Fruit fly (Drosophila melanogaster) whole organism, embryonic: ENCODE measurements around the gene CG14646.

ENCODE experiments used
- Adf1 ChIP-seq: fragments of 200-800 bp; sonication (Bioruptor generic); IDR thresholded peaks from 2 replicates; pipeline ENCODE4 v1.3.6; 2022; ENCODE audit warnings: missing biosample characterization, missing genetic modification characterization
- Aef1 ChIP-seq: fragments of 200-800 bp; sonication (Bioruptor generic); IDR thresholded peaks from 3 replicates; pipeline ENCODE4 v1.3.6; 2022; ENCODE audit warnings: missing biosample characterization, missing genetic modification characterization
- CG11695 ChIP-seq: fragments of 200-800 bp; sonication (Bioruptor generic); IDR thresholded peaks from 3 replicates; pipeline ENCODE4 v1.3.6; 2022; ENCODE audit warnings: missing biosample characterization, missing genetic modification characterization
- CG11696 ChIP-seq: fragments of 200-800 bp; sonication (Bioruptor generic); IDR thresholded peaks from 2 replicates; pipeline ENCODE4 v1.3.6; 2022; ENCODE audit warnings: missing biosample characterization, missing genetic modification characterization
- CG12299 ChIP-seq: fragments of 200-800 bp; sonication (Bioruptor generic); optimal IDR thresholded peaks from 2 replicates; lab custom pipeline; 2018; ENCODE audit warnings: missing biosample characterization, mild to moderate bottlenecking, missing genetic modification characterization
- CG13775 ChIP-seq: fragments of 200-800 bp; sonication (Bioruptor generic); optimal IDR thresholded peaks from 3 replicates; lab custom pipeline; 2017; ENCODE audit warnings: missing biosample characterization, mild to moderate bottlenecking, missing genetic modification characterization
- CG17385 ChIP-seq: fragments of 200-800 bp; sonication (Bioruptor generic); optimal IDR thresholded peaks from 3 replicates; lab custom pipeline; 2018; ENCODE audit warnings: missing biosample characterization, mild to moderate bottlenecking, missing genetic modification characterization
- CG17912 ChIP-seq: fragments of 200-800 bp; sonication (Bioruptor generic); optimal IDR thresholded peaks from 2 replicates; lab custom pipeline; 2018; ENCODE audit warnings: missing biosample characterization, mild to moderate bottlenecking, missing genetic modification characterization
- CG2202 ChIP-seq: fragments of 200-800 bp; sonication (Bioruptor generic); optimal IDR thresholded peaks from 2 replicates; lab custom pipeline; 2018; ENCODE audit warnings: missing biosample characterization, mild to moderate bottlenecking, missing genetic modification characterization
- CG3281 ChIP-seq: fragments of 200-800 bp; sonication (Bioruptor generic); optimal IDR thresholded peaks from 3 replicates; lab custom pipeline; 2017; ENCODE audit warnings: missing biosample characterization, mild to moderate bottlenecking, missing genetic modification characterization
- CG34224 ChIP-seq: fragments of 200-800 bp; sonication (Bioruptor generic); IDR thresholded peaks from 3 replicates; pipeline ENCODE4 v1.3.6; 2022; ENCODE audit warnings: missing biosample characterization, missing genetic modification characterization; ENCODE audit not compliant: partially characterized antibody
- CG4730 ChIP-seq: fragments of 200-800 bp; sonication (Bioruptor generic); IDR thresholded peaks from 2 replicates; pipeline ENCODE4 v1.3.6; 2022; ENCODE audit warnings: missing biosample characterization, missing genetic modification characterization
- CG6654 ChIP-seq: fragments of 200-800 bp; sonication (Bioruptor generic); optimal IDR thresholded peaks from 2 replicates; lab custom pipeline; 2017; ENCODE audit warnings: missing biosample characterization, mild to moderate bottlenecking, missing genetic modification characterization
- CG6854 ChIP-seq: fragments of 200-800 bp; sonication (Bioruptor generic); optimal IDR thresholded peaks from 3 replicates; lab custom pipeline; 2017; ENCODE audit warnings: missing biosample characterization, mild to moderate bottlenecking, missing genetic modification characterization
- CG8765 ChIP-seq: fragments of 200-800 bp; sonication (Bioruptor generic); IDR thresholded peaks from 2 replicates; pipeline ENCODE4 v1.3.6; 2022; ENCODE audit warnings: missing biosample characterization, missing genetic modification characterization
- CG9727 ChIP-seq: fragments of 200-800 bp; sonication (Bioruptor generic); optimal IDR thresholded peaks from 3 replicates; lab custom pipeline; 2017; ENCODE audit warnings: missing biosample characterization, mild to moderate bottlenecking, missing genetic modification characterization
- D ChIP-seq, 2 experiments: fragments of 200-800 bp in 1 of 2; fragments of >200 bp in 1 of 2; sonication (Bioruptor generic) in 1 of 2; optimal IDR thresholded peaks; 2 replicates in 1 of 2; 3 replicates in 1 of 2; lab custom pipeline; 2017; ENCODE audit warnings: mild to moderate bottlenecking in 1 of 2, missing biosample characterization in 1 of 2, missing genetic modification characterization in 1 of 2, missing genetic modification reagents in 1 of 2
- Dad ChIP-seq: fragments of 200-800 bp; sonication (Bioruptor generic); optimal IDR thresholded peaks from 3 replicates; lab custom pipeline; 2016; ENCODE audit warnings: missing biosample characterization, missing genetic modification characterization
- Drgx ChIP-seq: fragments of 200-800 bp; sonication (Bioruptor generic); IDR thresholded peaks from 2 replicates; pipeline ENCODE4 v1.3.6; 2022; ENCODE audit warnings: missing biosample characterization, missing genetic modification characterization
- GATAe ChIP-seq: fragments of 200-800 bp; sonication (Bioruptor generic); conservative IDR thresholded peaks from 2 replicates; pipeline ENCODE4 v1.3.6; 2022; ENCODE audit warnings: missing biosample characterization, missing genetic modification characterization
- H2.0 ChIP-seq: fragments of 200-800 bp; sonication (Bioruptor generic); IDR thresholded peaks from 2 replicates; pipeline ENCODE4 v1.3.6; 2022; ENCODE audit warnings: missing biosample characterization, missing genetic modification characterization
- HLH4C ChIP-seq: fragments of 200-800 bp; sonication (Bioruptor generic); IDR thresholded peaks from 3 replicates; pipeline ENCODE4 v1.3.6; 2022; ENCODE audit warnings: missing biosample characterization, missing genetic modification characterization; ENCODE audit not compliant: partially characterized antibody
- Hmx ChIP-seq: fragments of 200-800 bp; sonication (Bioruptor generic); optimal IDR thresholded peaks from 2 replicates; lab custom pipeline; 2016; ENCODE audit warnings: missing biosample characterization, missing genetic modification characterization
- Lim3 ChIP-seq: fragments of 200-800 bp; sonication (Bioruptor generic); IDR thresholded peaks from 2 replicates; pipeline ENCODE4 v1.3.6; 2022; ENCODE audit warnings: missing biosample characterization, missing genetic modification characterization
- NC2β ChIP-seq: fragments of 200-800 bp; sonication (Bioruptor generic); optimal IDR thresholded peaks from 2 replicates; lab custom pipeline; 2016; ENCODE audit warnings: missing biosample characterization, missing genetic modification characterization
- Sin3A ChIP-seq: fragments of >200 bp; optimal IDR thresholded peaks from 2 replicates; lab custom pipeline; 2018
- Sox100B ChIP-seq: fragments of 200-800 bp; sonication (Bioruptor generic); optimal IDR thresholded peaks from 3 replicates; lab custom pipeline; 2018; ENCODE audit warnings: missing biosample characterization, mild to moderate bottlenecking, missing genetic modification characterization
- abd-A ChIP-seq: fragments of 200-800 bp; sonication (Bioruptor generic); optimal IDR thresholded peaks from 3 replicates; lab custom pipeline; 2019; ENCODE audit warnings: missing biosample characterization, mild to moderate bottlenecking, missing genetic modification characterization, moderate library complexity
- br ChIP-seq: fragments of >200 bp; optimal IDR thresholded peaks from 2 replicates; lab custom pipeline; 2017
- caup ChIP-seq: fragments of 200-800 bp; sonication (Bioruptor generic); optimal IDR thresholded peaks from 3 replicates; lab custom pipeline; 2017; ENCODE audit warnings: missing biosample characterization, mild to moderate bottlenecking, missing genetic modification characterization, moderate library complexity; ENCODE audit not compliant: severe bottlenecking
- chif ChIP-seq, 2 experiments: fragments of 200-800 bp; sonication (Bioruptor generic); optimal IDR thresholded peaks; 3 replicates each; lab custom pipeline; 2016; ENCODE audit warnings: missing biosample characterization in 2 of 2, missing genetic modification characterization in 2 of 2
- dati ChIP-seq: fragments of 200-800 bp; sonication (Bioruptor generic); IDR thresholded peaks from 2 replicates; pipeline ENCODE4 v1.3.6; 2022; ENCODE audit warnings: missing biosample characterization, missing genetic modification characterization
- exex ChIP-seq: fragments of 200-800 bp; sonication (Bioruptor generic); optimal IDR thresholded peaks from 4 replicates; lab custom pipeline; 2018; ENCODE audit warnings: missing biosample characterization, mild to moderate bottlenecking, missing genetic modification characterization, moderate library complexity
- gem ChIP-seq: fragments of 200-800 bp; sonication (Bioruptor generic); optimal IDR thresholded peaks from 2 replicates; lab custom pipeline; 2019; ENCODE audit warnings: missing biosample characterization, mild to moderate bottlenecking, missing genetic modification characterization, moderate library complexity
- grn ChIP-seq: fragments of 200-800 bp; sonication (Bioruptor generic); optimal IDR thresholded peaks from 3 replicates; lab custom pipeline; 2017; ENCODE audit warnings: missing biosample characterization, missing genetic modification characterization
- ham ChIP-seq: fragments of 200-800 bp; sonication (Bioruptor generic); IDR thresholded peaks from 2 replicates; pipeline ENCODE4 v1.3.6; 2022; ENCODE audit warnings: missing biosample characterization, missing genetic modification characterization
- her ChIP-seq: fragments of 200-800 bp; sonication (Bioruptor generic); optimal IDR thresholded peaks from 2 replicates; lab custom pipeline; 2016; ENCODE audit warnings: missing biosample characterization, missing genetic modification characterization
- insv ChIP-seq, 2 experiments: fragments of 200-800 bp; sonication (Bioruptor generic); optimal IDR thresholded peaks; 3 replicates each; lab custom pipeline; 2016 to 2018; ENCODE audit warnings: missing biosample characterization in 2 of 2, missing genetic modification characterization in 2 of 2
- ken ChIP-seq: fragments of 200-800 bp; sonication (Bioruptor generic); IDR thresholded peaks from 3 replicates; pipeline ENCODE4 v1.3.6; 2022; ENCODE audit warnings: missing biosample characterization, missing genetic modification characterization
- kni ChIP-seq: fragments of 200-800 bp; sonication (Bioruptor generic); optimal IDR thresholded peaks from 3 replicates; lab custom pipeline; 2017; ENCODE audit warnings: mild to moderate bottlenecking, missing biosample characterization, missing genetic modification reagents, missing genetic modification characterization
- knrl ChIP-seq: fragments of 200-800 bp; sonication (Bioruptor generic); IDR thresholded peaks from 3 replicates; pipeline ENCODE4 v1.3.6; 2022; ENCODE audit warnings: missing biosample characterization, missing genetic modification characterization; ENCODE audit not compliant: partially characterized antibody
- lola ChIP-seq, 3 experiments: fragments of >200 bp in 2 of 3; fragments of 200-800 bp in 1 of 3; sonication (Bioruptor generic) in 1 of 3; optimal IDR thresholded peaks; 2 replicates each; lab custom pipeline; 2017 to 2019; ENCODE audit warnings: missing biosample characterization in 3 of 3, missing genetic modification characterization in 3 of 3, mild to moderate bottlenecking in 1 of 3, moderate library complexity in 1 of 3
- nom ChIP-seq: fragments of 200-800 bp; sonication (Bioruptor generic); optimal IDR thresholded peaks from 2 replicates; lab custom pipeline; 2017; ENCODE audit warnings: missing biosample characterization, missing genetic modification characterization, mild to moderate bottlenecking, moderate library complexity, missing genetic modification reagents
- oc ChIP-seq: fragments of 200-800 bp; sonication (Bioruptor generic); optimal IDR thresholded peaks from 2 replicates; lab custom pipeline; 2018; ENCODE audit warnings: missing biosample characterization, mild to moderate bottlenecking, missing genetic modification characterization, moderate library complexity
- sisA ChIP-seq: fragments of 200-800 bp; sonication (Bioruptor generic); IDR thresholded peaks from 2 replicates; pipeline ENCODE4 v1.3.6; 2022; ENCODE audit warnings: missing biosample characterization, missing genetic modification characterization
- tgo ChIP-seq: fragments of 200-800 bp; sonication (Bioruptor generic); IDR thresholded peaks from 3 replicates; pipeline ENCODE4 v1.3.6; 2022; ENCODE audit warnings: missing biosample characterization, missing genetic modification characterization
- tna ChIP-seq: fragments of 200-800 bp; sonication (Bioruptor generic); IDR thresholded peaks from 2 replicates; pipeline ENCODE4 v1.3.6; 2022; ENCODE audit warnings: missing biosample characterization, missing genetic modification characterization; ENCODE audit not compliant: partially characterized antibody
- trh ChIP-seq: fragments of 200-800 bp; sonication (Bioruptor generic); optimal IDR thresholded peaks from 2 replicates; lab custom pipeline; 2016; ENCODE audit warnings: missing biosample characterization, missing genetic modification characterization
- tup ChIP-seq: fragments of 200-800 bp; sonication (Bioruptor generic); optimal IDR thresholded peaks from 2 replicates; lab custom pipeline; 2016; ENCODE audit warnings: missing biosample characterization, mild to moderate bottlenecking, missing genetic modification characterization, moderate library complexity
- unpg ChIP-seq: fragments of 200-800 bp; sonication (Bioruptor generic); optimal IDR thresholded peaks from 3 replicates; lab custom pipeline; 2018; ENCODE audit warnings: missing biosample characterization, mild to moderate bottlenecking, missing genetic modification characterization, moderate library complexity
- vvl ChIP-seq: fragments of 200-800 bp; sonication (Bioruptor generic); IDR thresholded peaks from 2 replicates; pipeline ENCODE4 v1.3.6; 2022; ENCODE audit warnings: missing biosample characterization, missing genetic modification characterization

CG14646 gene

DNA sequence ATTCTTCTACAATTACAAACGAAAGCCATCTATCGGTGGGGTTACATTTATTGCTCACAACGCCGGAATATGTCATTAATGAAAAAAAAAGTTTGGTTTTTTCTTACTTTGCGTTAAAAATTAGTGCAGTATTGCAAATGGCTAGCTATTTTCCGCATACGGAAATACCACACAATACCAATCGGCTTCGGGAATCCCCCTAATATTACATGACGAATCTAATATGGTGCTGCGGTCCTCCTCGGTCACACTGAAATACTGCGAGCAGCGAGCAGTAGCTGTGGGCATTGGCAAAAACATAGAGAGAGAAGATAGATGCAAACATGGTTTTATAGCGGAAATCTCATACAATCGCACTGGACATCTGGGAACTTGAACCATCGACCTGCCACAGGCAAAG, 2.7 kb upstream of the CG14646 start, which contains the start of gene tub (continued):
- TF ChIP-seq ham (GFP tag; lab: Robert Waterston, UW) (no peak), CG13775 (GFP tag; lab: Kevin White, UChicago) (peak; percentile 2), CG3281 (GFP tag; lab: Kevin White, UChicago) (peak; percentile 47), CG6654 (GFP tag; lab: Kevin White, UChicago) (no peak), gem (tag; lab: Kevin White, UChicago) (no peak), grn (no peak), CG12299 (no peak), CG17385 (GFP tag; lab: Kevin White, UChicago) (no peak), vvl (GFP tag; lab: Robert Waterston, UW) (peak; percentile 55; the same call in 1 of the 2 replicates), nom (GFP tag; lab: Kevin White, UChicago) (peak; percentile 13), Dad (GFP tag; lab: Kevin White, UChicago) (peak; percentile 28), chif (GFP tag; optimal IDR thresholded peaks at IDR 0.05; lab: Kevin White, UChicago) (peak; percentile 20 to 51), oc (tag; lab: Kevin White, UChicago) (no peak), Sin3A (lab: Kevin White, UChicago) (peak; percentile 16), knrl (GFP tag; lab: Robert Waterston, UW) (no peak), Lim3 (no peak), GATAe (GFP tag; lab: Robert Waterston, UW) (no peak), sisA (no peak), CG4730 (GFP tag; lab: Robert Waterston, UW) (0 out of 2 replicates have a peak, but pooled peaks have one; percentile 23), D (optimal IDR thresholded peaks at IDR 0.05; lab: Kevin White, UChicago) (no peak), D (GFP tag; optimal IDR thresholded peaks at IDR 0.05; lab: Kevin White, UChicago) (no peak), Adf1 (GFP tag; lab: Robert Waterston, UW) (peak; percentile 69), Sox100B (GFP tag; lab: Kevin White, UChicago) (no peak), CG17912 (GFP tag; lab: Kevin White, UChicago) (no peak), dati (GFP tag; lab: Robert Waterston, UW) (no peak), br (lab: Kevin White, UChicago) (no peak), her (GFP tag; lab: Kevin White, UChicago) (peak; percentile 23), caup (peak; percentile 43), CG9727 (GFP tag; lab: Kevin White, UChicago) (no peak), CG34224 (GFP tag; lab: Robert Waterston, UW) (0 out of 3 replicates have a peak, but pooled peaks have one; percentile 30), abd-A (no peak), lola (GFP tag; optimal IDR thresholded peaks at IDR 0.05; lab: Kevin White, UChicago) (no peak), Aef1 (GFP tag; lab: Robert Waterston, UW) (no peak), H2.0 (GFP tag; lab: Robert Waterston, UW) (no peak), unpg (GFP tag; lab: Kevin White, UChicago) (no peak), tgo (GFP tag; lab: Robert Waterston, UW) (no peak), kni (GFP tag; lab: Kevin White, UChicago) (no peak), tup (GFP tag; lab: Kevin White, UChicago) (no peak), exex (no peak), ken (GFP tag; lab: Robert Waterston, UW) (no peak; the same call in 2 of the 3 replicates), insv (GFP tag; optimal IDR thresholded peaks at IDR 0.05; lab: Kevin White, UChicago) (peak in 1 of 2 experiments; percentile 8), Hmx (GFP tag; lab: Kevin White, UChicago) (no peak), CG11696 (GFP tag; lab: Robert Waterston, UW) (no peak), CG11695 (GFP tag; lab: Robert Waterston, UW) (no peak), HLH4C (GFP tag; lab: Robert Waterston, UW) (no peak), Drgx (GFP tag; lab: Robert Waterston, UW) (no peak), trh (GFP tag; lab: Kevin White, UChicago) (no peak), CG8765 (GFP tag; lab: Robert Waterston, UW) (no peak), tna (GFP tag; lab: Robert Waterston, UW) (no peak), CG2202 (tag; lab: Kevin White, UChicago) (no peak), CG6854 (GFP tag; lab: Kevin White, UChicago) (no peak), NC2β (GFP tag; lab: Kevin White, UChicago) (no peak)
